Worm (Caenorhabditis elegans): ENCODE data around the gene nhr-66.

The nhr-66 gene

DNA sequence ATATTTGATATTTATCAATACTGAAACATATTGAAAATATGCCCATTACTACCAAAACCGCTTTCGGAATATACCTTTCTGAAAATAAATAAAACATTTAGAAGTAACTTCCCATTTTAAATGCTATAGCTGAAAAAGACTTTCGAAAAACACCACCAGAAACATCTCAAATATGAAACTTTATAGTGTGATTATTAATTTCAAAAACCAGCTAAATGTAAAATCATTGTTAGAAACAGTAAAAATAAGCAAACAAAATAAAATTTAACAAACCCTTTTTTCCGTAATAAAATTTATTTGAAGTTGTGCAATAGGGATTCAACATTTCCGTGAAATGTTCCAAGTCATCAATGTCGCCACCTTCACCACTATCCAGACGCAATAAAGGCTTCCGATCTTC, 31.6 kb upstream of the nhr-66 start, which contains the start of the genes K07H8.5 and K07H8.8:
Gene K07H8.5, plus strand, starts transcription at position 301 of the 400 bp plus-strand sequence.
Gene K07H8.8, minus strand, starts transcription at position 389 of the 400 bp plus-strand sequence.
- TF ChIP-seq mml-1 (tag; optimal IDR thresholded peaks at IDR 0.05) (no peak), mdl-1 (tag; optimal IDR thresholded peaks at IDR 0.05) (no peak), elt-3 (tag; optimal IDR thresholded peaks at IDR 0.05) (no peak), lin-39 (tag; optimal IDR thresholded peaks at IDR 0.05) (no peak), ceh-82 (tag; optimal IDR thresholded peaks at IDR 0.05) (no peak), nhr-77 (tag; optimal IDR thresholded peaks at IDR 0.05) (no peak), hmg-11 (tag; optimal IDR thresholded peaks at IDR 0.05) (no peak), ZK546.5 (tag; optimal IDR thresholded peaks at IDR 0.05) (no peak), lin-15B (tag; optimal IDR thresholded peaks at IDR 0.05) (no peak), ztf-11 (tag; optimal IDR thresholded peaks at IDR 0.05) (no peak), ceh-9 (tag; optimal IDR thresholded peaks at IDR 0.05) (no peak), tbx-2 (tag; optimal IDR thresholded peaks at IDR 0.05) (no peak), ceh-28 (tag; optimal IDR thresholded peaks at IDR 0.05) (no peak), nhr-76 (tag; optimal IDR thresholded peaks at IDR 0.05) (no peak), ztf-4 (tag; optimal IDR thresholded peaks at IDR 0.05) (no peak)

DNA sequence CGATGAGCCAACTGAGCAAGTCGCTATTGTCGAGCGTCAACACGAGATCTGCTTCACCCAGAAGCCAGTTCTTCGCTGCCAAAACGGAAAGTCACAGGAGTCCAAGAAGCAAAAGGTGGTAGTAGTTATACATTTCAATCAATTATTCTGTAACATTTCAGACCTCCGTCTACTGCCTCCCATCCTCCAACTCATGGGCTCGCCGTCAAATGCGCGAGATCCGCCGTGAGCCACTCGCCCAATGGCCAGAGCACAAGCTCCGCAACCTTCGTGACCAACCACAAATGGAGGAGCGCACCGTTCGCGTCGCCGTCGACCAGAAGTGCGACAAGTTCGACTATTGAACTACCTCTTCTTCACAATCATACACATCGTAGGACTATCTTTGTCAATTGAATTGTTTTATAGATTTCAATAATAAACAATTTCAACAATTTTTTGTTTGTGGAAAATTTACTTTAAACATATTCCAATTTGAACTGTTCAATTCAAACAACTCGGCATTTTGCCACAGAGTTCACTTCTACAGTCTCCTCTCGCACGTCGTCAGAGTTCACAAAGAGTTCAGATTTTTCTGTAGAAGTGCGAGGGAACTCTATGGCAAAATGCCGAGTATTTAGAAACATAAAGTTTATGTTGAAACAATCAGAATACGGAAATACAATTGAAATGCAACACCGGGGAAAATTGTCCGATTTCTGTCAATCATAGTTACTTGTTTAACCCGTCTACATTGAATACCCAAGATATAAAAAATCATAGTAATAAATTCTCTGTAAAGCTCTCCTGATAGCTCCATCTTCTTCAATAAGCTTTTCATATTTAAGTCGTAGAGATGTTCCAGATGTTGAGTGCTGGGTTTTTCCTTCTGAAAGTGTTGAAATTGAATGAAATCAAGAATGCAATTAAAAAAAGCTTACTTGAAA, 29.9 kb upstream of the nhr-66 start:
- TF ChIP-seq daf-12 (tag; optimal IDR thresholded peaks at IDR 0.05) (no peak), ZK546.5 (tag; optimal IDR thresholded peaks at IDR 0.05) (no peak), nhr-237 (tag; optimal IDR thresholded peaks at IDR 0.05) (no peak), ceh-28 (tag; optimal IDR thresholded peaks at IDR 0.05) (no peak)

DNA sequence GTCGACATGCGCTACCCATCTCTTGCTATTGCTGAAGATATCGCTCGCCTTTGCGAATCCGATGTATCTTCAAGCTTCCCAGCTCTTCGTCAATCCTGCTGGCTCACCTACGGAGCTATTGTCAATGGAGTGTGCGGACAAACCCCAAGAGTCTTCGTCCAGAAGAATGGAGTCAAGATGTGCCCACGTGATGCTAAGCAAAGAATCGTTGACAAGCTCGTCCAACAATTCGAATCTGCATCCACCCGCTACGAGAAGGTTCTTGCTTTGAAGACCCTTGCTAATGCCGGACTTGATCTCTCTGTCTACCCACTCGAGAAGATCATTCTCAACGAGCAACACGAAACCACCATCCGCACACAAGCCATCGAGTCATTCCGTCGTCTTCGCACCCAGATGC, 26.3 kb upstream of the nhr-66 start:
- TF ChIP-seq skn-1 (tag; optimal IDR thresholded peaks at IDR 0.05) (no peak), nhr-11 (tag; optimal IDR thresholded peaks at IDR 0.05) (no peak), unc-39 (tag; optimal IDR thresholded peaks at IDR 0.05) (no peak), eor-1 (tag; optimal IDR thresholded peaks at IDR 0.05) (no peak), egl-27 (tag; optimal IDR thresholded peaks at IDR 0.05) (no peak), nhr-67 (tag; optimal IDR thresholded peaks at IDR 0.05) (no peak)

DNA sequence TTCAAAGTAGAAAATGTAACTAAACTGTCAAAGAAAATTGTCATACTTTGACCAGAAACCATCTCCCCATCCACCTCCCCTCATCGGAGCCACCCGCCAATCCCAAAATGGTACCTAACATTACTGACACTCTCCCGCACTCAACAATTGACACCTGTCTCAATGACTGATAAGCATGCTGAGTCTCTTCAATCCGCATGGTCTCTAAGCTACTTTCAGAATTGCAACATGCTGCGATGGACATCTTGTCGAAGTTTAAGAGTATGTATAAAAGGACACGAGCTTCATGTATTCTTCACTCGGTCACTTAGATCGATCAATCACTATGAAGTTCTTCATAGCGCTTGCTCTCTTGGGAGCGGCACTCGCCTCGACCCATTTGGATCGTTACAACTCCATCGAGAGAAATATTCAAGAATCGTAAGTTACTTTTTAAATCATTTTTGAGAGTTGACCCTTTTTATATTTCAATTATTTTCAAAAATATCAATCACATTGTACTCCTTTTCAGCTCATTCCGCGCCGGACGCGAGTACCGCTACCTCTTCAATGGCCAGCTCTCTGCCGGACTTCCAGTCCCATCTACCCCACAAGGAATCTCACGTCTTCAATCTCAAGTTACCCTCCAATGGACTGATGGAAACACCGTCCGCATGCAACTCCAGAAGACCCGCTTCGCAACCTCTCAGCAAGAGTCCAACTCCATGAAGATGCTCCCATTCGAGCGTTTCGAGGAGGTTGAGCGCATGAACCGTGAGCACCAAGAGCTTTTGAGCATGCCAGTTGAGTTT, 24.6 kb upstream of the nhr-66 start, which contains the start of gene vit-6:
Gene vit-6, plus strand, starts transcription at position 310 of the 791 bp plus-strand sequence.
- TF ChIP-seq unc-62 (GFP tag; optimal IDR thresholded peaks at IDR 0.05): no peak

DNA sequence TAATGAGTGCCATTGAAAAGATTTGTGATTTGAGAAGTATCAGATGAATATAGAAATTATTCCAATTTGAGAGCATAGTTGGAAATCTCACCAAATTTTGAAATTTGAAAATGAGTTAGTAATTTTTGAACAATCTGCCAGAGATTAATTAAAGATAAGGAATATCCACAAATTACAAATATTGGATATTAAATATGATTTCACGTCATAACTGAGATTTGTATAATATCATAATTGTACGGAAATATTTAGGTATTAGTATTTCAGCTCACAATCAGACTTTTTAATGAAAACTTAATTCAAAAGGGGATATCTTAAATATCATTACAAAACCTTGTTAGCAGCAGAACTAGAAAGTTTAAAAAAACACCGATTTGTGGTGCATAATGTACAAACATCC, 23.5 kb upstream of the nhr-66 start, which contains the start of gene K07H8.7:
Gene K07H8.7, minus strand, starts transcription at position 101 of the 400 bp plus-strand sequence.
- no peak for TF ChIP-seq daf-12 (tag; optimal IDR thresholded peaks at IDR 0.05)

DNA sequence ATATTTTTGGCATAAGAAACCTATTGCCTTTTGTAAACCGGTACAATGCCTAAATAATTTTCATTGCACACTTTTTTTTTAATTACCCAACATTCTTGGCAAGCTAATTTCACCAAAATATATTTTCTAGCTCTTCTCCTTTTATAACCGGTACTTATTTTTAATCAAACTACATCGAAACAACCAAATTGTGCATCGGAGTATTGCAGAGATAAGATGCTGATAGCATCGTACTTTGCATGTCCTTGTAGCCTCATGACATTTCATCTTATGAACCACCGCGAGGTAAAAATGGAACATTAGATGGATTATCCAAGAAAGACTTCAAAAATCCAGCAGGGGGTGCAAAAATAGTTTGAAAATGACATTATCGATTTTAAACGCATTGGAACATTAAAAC, 18.8 kb upstream of the nhr-66 start:
- TF ChIP-seq nhr-11 (tag; optimal IDR thresholded peaks at IDR 0.05) (no peak), mml-1 (tag; optimal IDR thresholded peaks at IDR 0.05) (no peak), nfya-1 (tag; optimal IDR thresholded peaks at IDR 0.05; ENCODE audit: insufficient read depth) (no peak), nhr-23 (tag; optimal IDR thresholded peaks at IDR 0.05) (peak; percentile 12), elt-2 (tag; optimal IDR thresholded peaks at IDR 0.05) (peak; percentile 41), pqm-1 (tag; optimal IDR thresholded peaks at IDR 0.05) (peak; percentile 44), eor-1 (tag; optimal IDR thresholded peaks at IDR 0.05) (no peak), elt-1 (tag; optimal IDR thresholded peaks at IDR 0.05) (peak; percentile 67), unc-62 (GFP tag; optimal IDR thresholded peaks at IDR 0.05) (no peak), unc-39 (tag; optimal IDR thresholded peaks at IDR 0.05) (no peak)
